Worm (Caenorhabditis elegans) whole organism, young adult: ENCODE data around the gene W02B8.1.

Experiments used
- C06A6.2 ChIP-seq: fragments of 200-800 bp; sonication (Bioruptor generic); conservative IDR thresholded peaks from 2 replicates; pipeline ENCODE4 v1.3.6; 2022; ENCODE audit warnings: missing genetic modification characterization, missing compliant biosample characterization
- ama-1 ChIP-seq, 3 experiments: fragments of 150-350 bp in 1 of 3; sonication (generic microtip) in 2 of 3; optimal IDR thresholded peaks; 2 replicates each; lab custom pipeline; 2014 to 2018; ENCODE audit warnings: missing biosample characterization in 2 of 3, missing genetic modification characterization in 2 of 3, missing genetic modification reagents in 2 of 3
- aptf-3 ChIP-seq: fragments of 200-800 bp; sonication (Bioruptor generic); IDR thresholded peaks from 2 replicates; pipeline ENCODE4 v1.3.6; 2022; ENCODE audit warnings: missing genetic modification characterization, missing compliant biosample characterization
- dpl-1 ChIP-seq: fragments of 150-350 bp; optimal IDR thresholded peaks from 2 replicates; lab custom pipeline; 2014; ENCODE audit warnings: missing biosample characterization, missing genetic modification reagents, missing genetic modification characterization
- efl-1 ChIP-seq: fragments of 150-350 bp; optimal IDR thresholded peaks from 2 replicates; lab custom pipeline; 2014; ENCODE audit warnings: missing biosample characterization, missing genetic modification reagents, missing genetic modification characterization
- hlh-26 ChIP-seq: fragments of 200-800 bp; sonication (Bioruptor generic); conservative IDR thresholded peaks from 2 replicates; pipeline ENCODE4 v1.3.6; 2022; ENCODE audit warnings: missing genetic modification reagents, missing genetic modification characterization, missing compliant biosample characterization
- nhr-120 ChIP-seq: fragments of 200-800 bp; sonication (Bioruptor generic); IDR thresholded peaks from 2 replicates; pipeline ENCODE4 v1.3.6; 2022; ENCODE audit warnings: missing genetic modification characterization, missing compliant biosample characterization
- repo-1 ChIP-seq: sonication (generic microtip); optimal IDR thresholded peaks from 2 replicates; lab custom pipeline; 2017; ENCODE audit warnings: mild to moderate bottlenecking, missing genetic modification characterization, missing compliant biosample characterization
- snpc-4 ChIP-seq, 5 experiments: fragments of 150-350 bp in 1 of 5; sonication (generic microtip) in 4 of 5; optimal IDR thresholded peaks; 2 replicates each; lab custom pipeline; 2014 to 2018; ENCODE audit warnings: missing genetic modification characterization in 5 of 5, missing biosample characterization in 3 of 5, antibody characterized with exemption in 2 of 5, mild to moderate bottlenecking in 2 of 5, missing compliant biosample characterization in 2 of 5, missing genotype in 2 of 5, moderate library complexity in 2 of 5, missing genetic modification reagents in 1 of 5
- unc-130 ChIP-seq: sonication (generic microtip); optimal IDR thresholded peaks from 2 replicates; lab custom pipeline; 2016; ENCODE audit warnings: missing genetic modification reagents, missing genetic modification characterization, missing compliant biosample characterization
- unc-62 ChIP-seq: fragments of 150-350 bp; optimal IDR thresholded peaks from 2 replicates; lab custom pipeline; 2014; ENCODE audit warnings: missing biosample characterization, missing genetic modification reagents, missing genetic modification characterization

DNA sequence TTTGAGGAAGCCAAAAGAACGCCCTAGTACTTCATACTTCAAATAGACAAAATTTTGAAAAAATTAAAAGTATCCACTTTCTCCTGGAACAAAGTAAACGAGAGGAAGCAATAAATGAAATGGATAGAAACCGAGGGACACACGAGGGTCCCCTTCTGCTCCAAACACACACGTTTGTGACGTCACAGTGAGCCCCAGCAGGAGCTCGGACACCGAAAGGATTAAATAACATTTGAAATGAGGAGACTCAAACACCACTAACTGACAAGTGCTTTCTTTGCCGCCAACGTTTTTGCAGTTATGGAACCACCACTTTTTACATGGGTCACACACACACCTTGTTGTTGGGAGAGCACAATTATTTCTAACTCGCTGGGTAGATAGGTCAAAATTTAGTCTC, 1.6 kb upstream of the W02B8.1 start:
- TF ChIP-seq repo-1 (no peak), unc-62 (no peak), C06A6.2 (no peak), unc-130 (GFP tag; lab: Kevin White, UChicago) (no peak), hlh-26 (no peak), ama-1 (optimal IDR thresholded peaks at IDR 0.05; lab: Kevin White, UChicago) (no peak), ama-1 (GFP tag; optimal IDR thresholded peaks at IDR 0.05; lab: Kevin White, UChicago) (no peak), nhr-120 (GFP tag; lab: Robert Waterston, UW) (no peak), dpl-1 (GFP tag; lab: Kevin White, UChicago) (no peak), snpc-4 (GFP tag; optimal IDR thresholded peaks at IDR 0.05; lab: Kevin White, UChicago) (no peak), snpc-4 (tag; optimal IDR thresholded peaks at IDR 0.05; lab: Kevin White, UChicago) (no peak), aptf-3 (GFP tag; lab: Robert Waterston, UW) (no peak), efl-1 (GFP tag; lab: Kevin White, UChicago) (no peak)
